Fruit fly (Drosophila melanogaster) whole organism, embryonic: ENCODE measurements around the gene CG34269.

Source experiments
- Bgb ChIP-seq: fragments of 200-800 bp; sonication (Bioruptor generic); IDR thresholded peaks from 2 replicates; pipeline ENCODE4 v1.3.6; 2022; ENCODE audit warnings: missing biosample characterization, missing genetic modification characterization; ENCODE audit not compliant: partially characterized antibody
- CG11695 ChIP-seq: fragments of 200-800 bp; sonication (Bioruptor generic); IDR thresholded peaks from 3 replicates; pipeline ENCODE4 v1.3.6; 2022; ENCODE audit warnings: missing biosample characterization, missing genetic modification characterization
- CG12391 ChIP-seq: fragments of 200-800 bp; sonication (Bioruptor generic); optimal IDR thresholded peaks from 3 replicates; lab custom pipeline; 2018; ENCODE audit warnings: missing biosample characterization, mild to moderate bottlenecking, missing genetic modification characterization, moderate library complexity
- CG12659 ChIP-seq: fragments of 200-800 bp; sonication (Bioruptor generic); optimal IDR thresholded peaks from 3 replicates; lab custom pipeline; 2017; ENCODE audit warnings: mild to moderate bottlenecking, missing biosample characterization, missing genetic modification reagents, missing genetic modification characterization
- CG15269 ChIP-seq: fragments of 200-800 bp; sonication (Bioruptor generic); optimal IDR thresholded peaks from 2 replicates; lab custom pipeline; 2018; ENCODE audit warnings: missing biosample characterization, mild to moderate bottlenecking, missing genetic modification characterization, moderate library complexity
- CG1602 ChIP-seq: fragments of 200-800 bp; sonication (Bioruptor generic); optimal IDR thresholded peaks from 3 replicates; lab custom pipeline; 2016; ENCODE audit warnings: missing biosample characterization, missing genetic modification characterization
- CG1603 ChIP-seq: fragments of 200-800 bp; sonication (Bioruptor generic); optimal IDR thresholded peaks from 2 replicates; lab custom pipeline; 2019; ENCODE audit warnings: missing biosample characterization, mild to moderate bottlenecking, missing genetic modification characterization, moderate library complexity
- CG18764 ChIP-seq: fragments of 200-800 bp; sonication (Bioruptor generic); optimal IDR thresholded peaks from 3 replicates; lab custom pipeline; 2016; ENCODE audit warnings: missing biosample characterization, missing genetic modification characterization
- CG2678 ChIP-seq: fragments of 200-800 bp; sonication (Bioruptor generic); optimal IDR thresholded peaks from 3 replicates; lab custom pipeline; 2019; ENCODE audit warnings: missing biosample characterization, mild to moderate bottlenecking, missing genetic modification characterization, moderate library complexity
- CG2712 ChIP-seq: fragments of 200-800 bp; optimal IDR thresholded peaks from 3 replicates; lab custom pipeline; 2019; ENCODE audit warnings: missing biosample characterization, mild to moderate bottlenecking, missing genetic modification characterization, moderate library complexity
- CG30403 ChIP-seq: fragments of 200-800 bp; sonication (Bioruptor generic); optimal IDR thresholded peaks from 3 replicates; lab custom pipeline; 2016; ENCODE audit warnings: missing biosample characterization, missing genetic modification characterization
- CG3995 ChIP-seq: fragments of 200-800 bp; sonication (Bioruptor generic); optimal IDR thresholded peaks from 3 replicates; lab custom pipeline; 2016; ENCODE audit warnings: missing biosample characterization, missing genetic modification characterization
- CG43689 ChIP-seq: fragments of 200-800 bp; sonication (Bioruptor generic); IDR thresholded peaks from 2 replicates; pipeline ENCODE4 v1.3.6; 2022; ENCODE audit warnings: missing biosample characterization, missing genetic modification characterization
- CG4617 ChIP-seq: fragments of 200-800 bp; sonication (Bioruptor generic); optimal IDR thresholded peaks from 3 replicates; lab custom pipeline; 2016; ENCODE audit warnings: missing biosample characterization, missing genetic modification characterization, borderline replicate concordance
- CG4707 ChIP-seq: fragments of 200-800 bp; sonication (Bioruptor generic); optimal IDR thresholded peaks from 2 replicates; lab custom pipeline; 2018; ENCODE audit warnings: missing biosample characterization, mild to moderate bottlenecking, missing genetic modification characterization, moderate library complexity
- CG6813 ChIP-seq: fragments of 200-800 bp; sonication (Bioruptor generic); optimal IDR thresholded peaks from 2 replicates; lab custom pipeline; 2017; ENCODE audit warnings: missing biosample characterization, missing genetic modification characterization, mild to moderate bottlenecking, moderate library complexity, missing genetic modification reagents
- CG7556 ChIP-seq: fragments of 200-800 bp; sonication (Bioruptor generic); optimal IDR thresholded peaks from 2 replicates; lab custom pipeline; 2017; ENCODE audit warnings: missing biosample characterization, mild to moderate bottlenecking, missing genetic modification characterization
- CG7839 ChIP-seq: fragments of 200-800 bp; sonication (Bioruptor generic); optimal IDR thresholded peaks from 3 replicates; lab custom pipeline; 2018; ENCODE audit warnings: missing biosample characterization, mild to moderate bottlenecking, missing genetic modification characterization, moderate library complexity
- CG9727 ChIP-seq: fragments of 200-800 bp; sonication (Bioruptor generic); optimal IDR thresholded peaks from 3 replicates; lab custom pipeline; 2017; ENCODE audit warnings: missing biosample characterization, mild to moderate bottlenecking, missing genetic modification characterization
- CkIIα-i1 ChIP-seq: fragments of 200-800 bp; sonication (Bioruptor generic); IDR thresholded peaks from 2 replicates; pipeline ENCODE4 v1.3.6; 2022; ENCODE audit warnings: missing biosample characterization, missing genetic modification characterization
- Doc2 ChIP-seq: fragments of 200-800 bp; sonication (Bioruptor generic); IDR thresholded peaks from 2 replicates; pipeline ENCODE4 v1.3.6; 2022; ENCODE audit warnings: missing biosample characterization, missing genetic modification characterization
- Dref ChIP-seq: fragments of 200-800 bp; sonication (Bioruptor generic); IDR thresholded peaks from 2 replicates; pipeline ENCODE4 v1.3.6; 2022; ENCODE audit warnings: missing biosample characterization, missing genetic modification characterization
- ERR ChIP-seq: fragments of 200-800 bp; sonication (Bioruptor generic); optimal IDR thresholded peaks from 2 replicates; lab custom pipeline; 2016; ENCODE audit warnings: missing biosample characterization, missing genetic modification characterization
- Ets97D ChIP-seq: fragments of 200-800 bp; sonication (Bioruptor generic); optimal IDR thresholded peaks from 3 replicates; lab custom pipeline; 2016; ENCODE audit warnings: missing biosample characterization, missing genetic modification characterization
- Meics ChIP-seq: fragments of 200-800 bp; sonication (Bioruptor generic); optimal IDR thresholded peaks from 2 replicates; lab custom pipeline; 2017; ENCODE audit warnings: missing biosample characterization, mild to moderate bottlenecking, missing genetic modification characterization
- NK7.1 ChIP-seq: fragments of 200-800 bp; sonication (Bioruptor generic); optimal IDR thresholded peaks from 3 replicates; lab custom pipeline; 2016; ENCODE audit warnings: missing biosample characterization, missing genetic modification characterization
- Neu2 ChIP-seq: fragments of 200-800 bp; sonication (Bioruptor generic); optimal IDR thresholded peaks from 3 replicates; lab custom pipeline; 2016; ENCODE audit warnings: missing biosample characterization, missing genetic modification characterization, borderline replicate concordance
- Oli ChIP-seq: fragments of 200-800 bp; sonication (Bioruptor generic); optimal IDR thresholded peaks from 2 replicates; lab custom pipeline; 2018; ENCODE audit warnings: missing biosample characterization, mild to moderate bottlenecking, missing genetic modification characterization, moderate library complexity
- br ChIP-seq: fragments of >200 bp; optimal IDR thresholded peaks from 2 replicates; lab custom pipeline; 2017
- bsh ChIP-seq, 2 experiments: fragments of 200-800 bp; sonication (Bioruptor generic); optimal IDR thresholded peaks; 2 replicates each; lab custom pipeline; 2017 to 2018; ENCODE audit warnings: mild to moderate bottlenecking in 2 of 2, missing biosample characterization in 2 of 2, missing genetic modification characterization in 2 of 2, moderate library complexity in 1 of 2
- cato ChIP-seq: fragments of 200-800 bp; sonication (Bioruptor generic); optimal IDR thresholded peaks from 2 replicates; lab custom pipeline; 2016; ENCODE audit warnings: missing biosample characterization, missing genetic modification characterization, borderline replicate concordance
- da ChIP-seq: fragments of 200-800 bp; sonication (Bioruptor generic); optimal IDR thresholded peaks from 2 replicates; lab custom pipeline; 2016; ENCODE audit warnings: missing biosample characterization, missing genetic modification characterization
- dysf ChIP-seq: fragments of 200-800 bp; sonication (Bioruptor generic); IDR thresholded peaks from 3 replicates; pipeline ENCODE4 v1.3.6; 2022; ENCODE audit warnings: missing biosample characterization, missing genetic modification characterization
- exex ChIP-seq: fragments of 200-800 bp; sonication (Bioruptor generic); optimal IDR thresholded peaks from 4 replicates; lab custom pipeline; 2018; ENCODE audit warnings: missing biosample characterization, mild to moderate bottlenecking, missing genetic modification characterization, moderate library complexity
- gcm2 ChIP-seq: fragments of 200-800 bp; sonication (Bioruptor generic); optimal IDR thresholded peaks from 2 replicates; lab custom pipeline; 2016; ENCODE audit warnings: missing biosample characterization, missing genetic modification characterization
- hbn ChIP-seq: fragments of 200-800 bp; sonication (Bioruptor generic); IDR thresholded peaks from 2 replicates; pipeline ENCODE4 v1.3.6; 2022; ENCODE audit warnings: missing biosample characterization, missing genetic modification characterization; ENCODE audit not compliant: partially characterized antibody
- jigr1 ChIP-seq: fragments of 200-800 bp; sonication (Bioruptor generic); IDR thresholded peaks from 3 replicates; pipeline ENCODE4 v1.3.6; 2022; ENCODE audit warnings: missing biosample characterization, missing genetic modification characterization
- lola ChIP-seq, 3 experiments: fragments of >200 bp in 2 of 3; fragments of 200-800 bp in 1 of 3; sonication (Bioruptor generic) in 1 of 3; optimal IDR thresholded peaks; 2 replicates each; lab custom pipeline; 2017 to 2019; ENCODE audit warnings: missing biosample characterization in 3 of 3, missing genetic modification characterization in 3 of 3, mild to moderate bottlenecking in 1 of 3, moderate library complexity in 1 of 3
- pros ChIP-seq: fragments of 200-800 bp; sonication (Bioruptor generic); optimal IDR thresholded peaks from 3 replicates; lab custom pipeline; 2019; ENCODE audit warnings: missing biosample characterization, mild to moderate bottlenecking, missing genetic modification characterization, moderate library complexity
- pum ChIP-seq: fragments of 200-800 bp; sonication (Bioruptor generic); optimal IDR thresholded peaks from 2 replicates; lab custom pipeline; 2016; ENCODE audit warnings: missing biosample characterization, missing genetic modification characterization
- sc ChIP-seq, 3 experiments: fragments of >200 bp in 2 of 3; fragments of 200-800 bp in 1 of 3; sonication (Bioruptor generic) in 1 of 3; optimal IDR thresholded peaks; 2 replicates in 2 of 3; 3 replicates in 1 of 3; lab custom pipeline; 2017; ENCODE audit warnings: mild to moderate bottlenecking in 1 of 3, missing biosample characterization in 1 of 3, missing genetic modification characterization in 1 of 3, missing genetic modification reagents in 1 of 3
- seq ChIP-seq: fragments of 200-800 bp; sonication (Bioruptor generic); IDR thresholded peaks from 2 replicates; pipeline ENCODE4 v1.3.6; 2022; ENCODE audit warnings: missing biosample characterization, missing genetic modification characterization
- slou ChIP-seq: fragments of 200-800 bp; sonication (Bioruptor generic); optimal IDR thresholded peaks from 3 replicates; lab custom pipeline; 2016; ENCODE audit warnings: missing biosample characterization, missing genetic modification characterization
- slp2 ChIP-seq: fragments of 200-800 bp; sonication (Bioruptor generic); optimal IDR thresholded peaks from 2 replicates; lab custom pipeline; 2016; ENCODE audit warnings: missing biosample characterization, missing genetic modification characterization
- tin ChIP-seq: fragments of 200-800 bp; sonication (Bioruptor generic); optimal IDR thresholded peaks from 3 replicates; lab custom pipeline; 2016; ENCODE audit warnings: missing biosample characterization, missing genetic modification characterization
- unc-4 ChIP-seq: fragments of 200-800 bp; sonication (Bioruptor generic); IDR thresholded peaks from 2 replicates; pipeline ENCODE4 v1.3.6; 2022; ENCODE audit warnings: missing biosample characterization, missing genetic modification characterization; ENCODE audit not compliant: partially characterized antibody
- vfl ChIP-seq: fragments of 200-800 bp; sonication (Bioruptor generic); optimal IDR thresholded peaks from 2 replicates; lab custom pipeline; 2016; ENCODE audit warnings: missing biosample characterization, missing genetic modification characterization
- zf30C ChIP-seq: fragments of 200-800 bp; sonication (Bioruptor generic); optimal IDR thresholded peaks from 3 replicates; lab custom pipeline; 2018; ENCODE audit warnings: missing biosample characterization, mild to moderate bottlenecking, missing genetic modification characterization

CG34269 gene

dm6 chr3L:548304-549198 lies 20.4 kb downstream of the CG34269 start (continued):
- TF ChIP-seq Ets97D (GFP tag; lab: Kevin White, UChicago) (no peak), CG2678 (peak; percentile 40), sc (optimal IDR thresholded peaks at IDR 0.05; lab: Kevin White, UChicago) (no peak), sc (GFP tag; optimal IDR thresholded peaks at IDR 0.05; lab: Kevin White, UChicago) (no peak), bsh (GFP tag; optimal IDR thresholded peaks at IDR 0.05; lab: Kevin White, UChicago) (no peak), Meics (peak; percentile 37), exex (tag; lab: Kevin White, UChicago) (peak; percentile 94), pros (GFP tag; lab: Kevin White, UChicago) (no peak), tin (GFP tag; lab: Kevin White, UChicago) (no peak), Neu2 (GFP tag; lab: Kevin White, UChicago) (no peak), CG7556 (no peak), CG30403 (GFP tag; lab: Kevin White, UChicago) (no peak), pum (GFP tag; lab: Kevin White, UChicago) (no peak), Bgb (GFP tag; lab: Robert Waterston, UW) (no peak; the same call in 1 of the 2 replicates), CG12659 (GFP tag; lab: Kevin White, UChicago) (peak; percentile 5), jigr1 (GFP tag; lab: Robert Waterston, UW) (no peak), CG15269 (peak; percentile 15), br (lab: Kevin White, UChicago) (no peak), slou (no peak), unc-4 (GFP tag; lab: Robert Waterston, UW) (no peak), CG3995 (no peak), dysf (no peak), CG9727 (GFP tag; lab: Kevin White, UChicago) (no peak), CG2712 (tag; lab: Kevin White, UChicago) (no peak), zf30C (GFP tag; lab: Kevin White, UChicago) (no peak), CG4707 (GFP tag; lab: Kevin White, UChicago) (no peak), Oli (tag; lab: Kevin White, UChicago) (no peak), CG6813 (peak; percentile 34), lola (GFP tag; optimal IDR thresholded peaks at IDR 0.05; lab: Kevin White, UChicago) (no peak), CG12391 (tag; lab: Kevin White, UChicago) (no peak), CkIIα-i1 (no peak), NK7.1 (GFP tag; lab: Kevin White, UChicago) (no peak), gcm2 (GFP tag; lab: Kevin White, UChicago) (no peak), cato (GFP tag; lab: Kevin White, UChicago) (no peak), seq (GFP tag; lab: Robert Waterston, UW) (peak; percentile 22; the same call in 1 of the 2 replicates), slp2 (GFP tag; lab: Kevin White, UChicago) (no peak), CG1603 (tag; lab: Kevin White, UChicago) (no peak), Dref (GFP tag; lab: Robert Waterston, UW) (peak; percentile 47), Doc2 (no peak), CG4617 (GFP tag; lab: Kevin White, UChicago) (no peak), CG43689 (GFP tag; lab: Robert Waterston, UW) (no peak), da (GFP tag; lab: Kevin White, UChicago) (no peak), vfl (GFP tag; lab: Kevin White, UChicago) (no peak), CG1602 (GFP tag; lab: Kevin White, UChicago) (no peak), CG18764 (GFP tag; lab: Kevin White, UChicago) (no peak), CG11695 (GFP tag; lab: Robert Waterston, UW) (no peak), ERR (GFP tag; lab: Kevin White, UChicago) (no peak), hbn (no peak), CG7839 (tag; lab: Kevin White, UChicago) (no peak)
